Fruit fly (Drosophila melanogaster): ENCODE measurements around the gene CDK2AP1.

CDK2AP1 gene

dm6 chrX:11128828-11129227, 8.8 kb upstream of the CDK2AP1 start, which contains the start of gene SrpRalpha:
Gene SrpRalpha (minus strand): TSS chrX:11129087.
- TF ChIP-seq bab1 (GFP tag; optimal IDR thresholded peaks at IDR 0.05) (peak; percentile 9), Mnt (GFP tag; optimal IDR thresholded peaks at IDR 0.05) (no peak), CG5204 (GFP tag; optimal IDR thresholded peaks at IDR 0.05) (no peak), tj (GFP tag; optimal IDR thresholded peaks at IDR 0.05) (no peak)

- no peak for TF ChIP-seq kay (GFP tag; ENCODE audit: borderline replicate concordance)
- no peak for TF ChIP-seq Clk (GFP tag; optimal IDR thresholded peaks at IDR 0.05)
- no peak for TF ChIP-seq CG7101 (tag; optimal IDR thresholded peaks at IDR 0.05)
- no peak for TF ChIP-seq pad (GFP tag; optimal IDR thresholded peaks at IDR 0.05)
- no peak for TF ChIP-seq Hr96 (GFP tag; optimal IDR thresholded peaks at IDR 0.05)
- no peak for TF ChIP-seq toe (GFP tag; optimal IDR thresholded peaks at IDR 0.05)
These were observed 5.3 kb upstream of the CDK2AP1 start, which contains the start of gene CG44385 for dm6 chrX:11132312-11132711. Gene CG44385 (minus strand): TSS chrX:11132412.

- no peak for TF ChIP-seq CG7101 (tag; optimal IDR thresholded peaks at IDR 0.05)
- TF ChIP-seq Crg-1 (GFP tag; optimal IDR thresholded peaks at IDR 0.05), result no peak
- no peak for TF ChIP-seq toe (GFP tag; optimal IDR thresholded peaks at IDR 0.05)
- TF ChIP-seq CG5204 (GFP tag; optimal IDR thresholded peaks at IDR 0.05), result no peak
- no peak for TF ChIP-seq Clk (GFP tag; optimal IDR thresholded peaks at IDR 0.05)
- TF ChIP-seq CG7045 (GFP tag; optimal IDR thresholded peaks at IDR 0.05), result no peak
- peak; percentile 33 for TF ChIP-seq ovo (GFP tag; optimal IDR thresholded peaks at IDR 0.05)
- TF ChIP-seq CG11617 (GFP tag; optimal IDR thresholded peaks at IDR 0.05), result no peak
- TF ChIP-seq CG12768 (GFP tag; optimal IDR thresholded peaks at IDR 0.05), result no peak
- TF ChIP-seq Mnt (GFP tag; optimal IDR thresholded peaks at IDR 0.05), result no peak
- TF ChIP-seq CG1620 (GFP tag; optimal IDR thresholded peaks at IDR 0.05), result peak; percentile 23
- no peak for TF ChIP-seq tj (GFP tag; optimal IDR thresholded peaks at IDR 0.05)
- TF ChIP-seq CG14711 (tag; optimal IDR thresholded peaks at IDR 0.05), result no peak
These were observed 1.6 kb upstream of the CDK2AP1 start for dm6 chrX:11135840-11136586.

dm6 chrX:11136587-11137512, 809 bp upstream of the CDK2AP1 start, which contains the start of gene Klp10A:
Gene Klp10A (minus strand): TSS chrX:11137118.
- TF ChIP-seq Crg-1 (GFP tag; optimal IDR thresholded peaks at IDR 0.05) (peak; percentile 76), pad (GFP tag; optimal IDR thresholded peaks at IDR 0.05) (peak; percentile 79), Mnt (GFP tag; optimal IDR thresholded peaks at IDR 0.05) (peak; percentile 50), cnc (optimal IDR thresholded peaks at IDR 0.05) (no peak), CG7101 (tag; optimal IDR thresholded peaks at IDR 0.05) (peak; percentile 72), CG33017 (tag; optimal IDR thresholded peaks at IDR 0.05) (no peak), CG14711 (tag; optimal IDR thresholded peaks at IDR 0.05) (peak; percentile 45), tj (GFP tag; optimal IDR thresholded peaks at IDR 0.05) (peak; percentile 39), Clk (GFP tag; optimal IDR thresholded peaks at IDR 0.05) (no peak), CG7045 (GFP tag; optimal IDR thresholded peaks at IDR 0.05) (peak; percentile 20), CG11617 (GFP tag; optimal IDR thresholded peaks at IDR 0.05) (peak; percentile 35), cic (GFP tag; optimal IDR thresholded peaks at IDR 0.05) (no peak), toe (GFP tag; optimal IDR thresholded peaks at IDR 0.05) (no peak), Hr96 (GFP tag; optimal IDR thresholded peaks at IDR 0.05) (no peak), kay (GFP tag; ENCODE audit: borderline replicate concordance) (no peak), CG5204 (GFP tag; optimal IDR thresholded peaks at IDR 0.05) (no peak), CG1620 (GFP tag; optimal IDR thresholded peaks at IDR 0.05) (peak; percentile 85), bab1 (GFP tag; optimal IDR thresholded peaks at IDR 0.05) (no peak), ovo (GFP tag; optimal IDR thresholded peaks at IDR 0.05) (peak; percentile 31), CG12768 (GFP tag; optimal IDR thresholded peaks at IDR 0.05) (peak; percentile 35)

dm6 chrX:11140163-11140562, 2.5 kb downstream of the CDK2AP1 start, which contains the start of gene ssp7:
Gene ssp7 (minus strand): TSS chrX:11140263.
- TF ChIP-seq Crg-1 (GFP tag; optimal IDR thresholded peaks at IDR 0.05) (no peak), CG1620 (GFP tag; optimal IDR thresholded peaks at IDR 0.05) (no peak), CG7101 (tag; optimal IDR thresholded peaks at IDR 0.05) (no peak), CG14711 (tag; optimal IDR thresholded peaks at IDR 0.05) (no peak), cnc (optimal IDR thresholded peaks at IDR 0.05) (no peak), ovo (GFP tag; optimal IDR thresholded peaks at IDR 0.05) (no peak), kay (GFP tag; ENCODE audit: borderline replicate concordance) (no peak)

- TF ChIP-seq Mnt (GFP tag; optimal IDR thresholded peaks at IDR 0.05), result peak; percentile 11
- TF ChIP-seq Hr96 (GFP tag; optimal IDR thresholded peaks at IDR 0.05), result peak; percentile 44
- peak; percentile 19 for TF ChIP-seq CG5204 (GFP tag; optimal IDR thresholded peaks at IDR 0.05)
- TF ChIP-seq CG14711 (tag; optimal IDR thresholded peaks at IDR 0.05), result no peak
These were observed 4.3 kb downstream of the CDK2AP1 start, which contains the start of the genes CG15199 and CG15202 for dm6 chrX:11141785-11142591. Gene CG15199 (minus strand): TSS chrX:11141835. Gene CG15202 (plus strand): TSS chrX:11142541.
